Fruit fly (Drosophila melanogaster): ENCODE results near the gene CG4842.

CG4842 gene

dm6 chr3L:16380770-16381169, 12.6 kb downstream of the CG4842 start (continued):
- TF ChIP-seq CG18011 (GFP tag; optimal IDR thresholded peaks at IDR 0.05) (no peak), Bgb (GFP tag; IDR thresholded peaks at IDR 0.05; ENCODE audit: partially characterized antibody) (no peak), gt (GFP tag; IDR thresholded peaks at IDR 0.05) (no peak), Rx (GFP tag; IDR thresholded peaks at IDR 0.05) (no peak), CG3065 (GFP tag; optimal IDR thresholded peaks at IDR 0.05) (no peak), peb (GFP tag; IDR thresholded peaks at IDR 0.05) (0 out of 2 replicates have a peak, but pooled peaks have one; percentile 21), Lpt (GFP tag; optimal IDR thresholded peaks at IDR 0.05) (no peak), Tbp (GFP tag; optimal IDR thresholded peaks at IDR 0.05) (no peak), vfl (GFP tag; optimal IDR thresholded peaks at IDR 0.05) (peak; percentile 23), gfzf (GFP tag; optimal IDR thresholded peaks at IDR 0.05) (no peak), Ets97D (GFP tag; optimal IDR thresholded peaks at IDR 0.05) (no peak), CG12659 (GFP tag; optimal IDR thresholded peaks at IDR 0.05) (peak; percentile 62), hkb (optimal IDR thresholded peaks at IDR 0.05) (no peak), hkb (GFP tag; IDR thresholded peaks at IDR 0.05) (peak; percentile 41; the same call in 1 of the 2 replicates), CG10321 (GFP tag; IDR thresholded peaks at IDR 0.05) (no peak), Opbp (GFP tag; IDR thresholded peaks at IDR 0.05; ENCODE audit: partially characterized antibody) (no peak), Xbp1 (GFP tag; optimal IDR thresholded peaks at IDR 0.05) (peak; percentile 71), Ets65A (GFP tag) (peak; percentile 61), Nf-YB (GFP tag; optimal IDR thresholded peaks at IDR 0.05) (peak; percentile 1), gsb-n (tag; optimal IDR thresholded peaks at IDR 0.05) (peak; percentile 57), CG4424 (GFP tag; optimal IDR thresholded peaks at IDR 0.05) (peak; percentile 52), CG3407 (GFP tag; optimal IDR thresholded peaks at IDR 0.05) (peak; percentile 28), Fer3 (tag; optimal IDR thresholded peaks at IDR 0.05) (peak; percentile 81), CG7786 (GFP tag; optimal IDR thresholded peaks at IDR 0.05) (peak; percentile 75), ab (GFP tag; optimal IDR thresholded peaks at IDR 0.05) (peak; percentile 59), CG14667 (GFP tag; IDR thresholded peaks at IDR 0.05) (peak; percentile 44; the same call in 1 of the 2 replicates), toy (GFP tag; IDR thresholded peaks at IDR 0.05) (peak; percentile 60; the same call in 1 of the 2 replicates), CG14710 (tag; optimal IDR thresholded peaks at IDR 0.05) (peak; percentile 42), pan (optimal IDR thresholded peaks at IDR 0.05) (no peak), pan (GFP tag; optimal IDR thresholded peaks at IDR 0.05 in 1 of 2, IDR thresholded peaks at IDR 0.05 in 1 of 2) (peak in 1 of 2 experiments; percentile 54), pros (GFP tag; optimal IDR thresholded peaks at IDR 0.05) (peak; percentile 0), CkIIα-i1 (GFP tag; IDR thresholded peaks at IDR 0.05) (no peak), CG13424 (tag; optimal IDR thresholded peaks at IDR 0.05) (peak; percentile 79), CG17829 (tag; optimal IDR thresholded peaks at IDR 0.05) (peak; percentile 66), CG15073 (GFP tag; optimal IDR thresholded peaks at IDR 0.05) (no peak), Hmr (GFP tag; optimal IDR thresholded peaks at IDR 0.05) (peak; percentile 71), CG7928 (GFP tag; optimal IDR thresholded peaks at IDR 0.05) (peak; percentile 45), fd3F (GFP tag; optimal IDR thresholded peaks at IDR 0.05) (peak; percentile 64), slbo (GFP tag; IDR thresholded peaks at IDR 0.05) (peak; percentile 75), crol (GFP tag; IDR thresholded peaks at IDR 0.05) (no peak), hb (GFP tag; IDR thresholded peaks at IDR 0.05; ENCODE audit: partially characterized antibody) (no peak), CG18262 (tag; optimal IDR thresholded peaks at IDR 0.05) (peak; percentile 64), Blimp-1 (GFP tag; optimal IDR thresholded peaks at IDR 0.05) (peak; percentile 73), bsh (GFP tag; optimal IDR thresholded peaks at IDR 0.05) (peak in 1 of 2 experiments; percentile 73), CG6791 (GFP tag; IDR thresholded peaks at IDR 0.05; ENCODE audit: partially characterized antibody) (no peak), Hr3 (GFP tag; optimal IDR thresholded peaks at IDR 0.05) (peak; percentile 53), CG34422 (GFP tag; IDR thresholded peaks at IDR 0.05) (peak; percentile 36; the same call in 1 of the 3 replicates), bab2 (GFP tag; optimal IDR thresholded peaks at IDR 0.05) (peak; percentile 61), corto (GFP tag; optimal IDR thresholded peaks at IDR 0.05) (no peak), ase (GFP tag; IDR thresholded peaks at IDR 0.05) (no peak; the same call in 2 of the 3 replicates), pzg (GFP tag; optimal IDR thresholded peaks at IDR 0.05) (no peak)

Measured in whole organism, embryonic.